Worm (Caenorhabditis elegans): ENCODE results near the gene F53A2.9.

The F53A2.9 gene

DNA sequence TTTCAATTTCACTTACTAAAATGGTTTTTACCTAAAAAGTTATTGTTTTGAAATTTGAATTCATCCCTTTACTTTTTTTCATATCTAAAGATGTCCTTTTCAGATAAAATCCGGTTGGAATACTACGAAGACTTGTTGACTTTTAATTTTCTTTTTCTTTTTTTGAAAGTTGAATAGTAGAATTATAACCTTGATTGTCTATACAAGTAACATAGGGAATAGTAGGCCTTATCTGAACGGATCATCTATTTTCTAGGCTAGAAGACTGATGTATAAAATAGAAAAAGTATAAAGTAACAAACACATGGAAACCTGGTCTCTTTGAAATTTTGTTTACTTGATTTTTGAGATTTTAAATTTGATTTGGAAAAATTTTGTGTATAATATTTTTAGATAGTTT lies 21.7 kb upstream of the F53A2.9 start:
- no peak for TF ChIP-seq nhr-120 (GFP tag; IDR thresholded peaks at IDR 0.05)
- no peak for TF ChIP-seq Y56A3A.18 (GFP tag; IDR thresholded peaks at IDR 0.05)

DNA sequence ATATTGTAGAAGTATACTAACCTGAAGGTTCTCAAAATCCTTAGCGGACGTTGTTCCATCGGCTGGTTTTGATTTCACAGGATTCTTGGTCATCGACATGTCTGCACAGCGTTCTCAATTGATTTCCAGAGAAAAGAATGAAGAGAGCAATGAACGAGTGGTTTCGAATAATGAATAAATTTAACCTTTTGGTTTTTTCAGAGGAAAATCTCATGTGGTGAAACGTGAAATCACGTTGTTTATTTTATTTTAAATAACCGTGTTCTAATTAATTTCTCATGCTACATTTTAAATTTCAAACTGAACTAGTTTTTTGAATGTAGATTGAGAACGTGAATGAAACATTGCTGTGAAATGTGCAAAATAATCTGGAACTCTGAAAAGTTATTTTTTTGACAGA lies 21.0 kb upstream of the F53A2.9 start, which contains the start of gene T03F6.6:
Gene T03F6.6 (minus strand): TSS at position 101 of the 400 bp plus-strand sequence.
- TF ChIP-seq B0019.2 (GFP tag; conservative IDR thresholded peaks at IDR 0.05), result no peak
- TF ChIP-seq egrh-3 (GFP tag; IDR thresholded peaks at IDR 0.05), result no peak
- TF ChIP-seq him-1 (tag; optimal IDR thresholded peaks at IDR 0.05), result no peak
- TF ChIP-seq F37B4.10 (GFP tag; IDR thresholded peaks at IDR 0.05), result no peak
- TF ChIP-seq F39B2.1 (GFP tag; IDR thresholded peaks at IDR 0.05), result no peak
- TF ChIP-seq pbrm-1 (GFP tag; IDR thresholded peaks at IDR 0.05), result no peak
- TF ChIP-seq T26A5.8 (tag; optimal IDR thresholded peaks at IDR 0.05), result no peak
- no peak for TF ChIP-seq lin-54 (GFP tag; optimal IDR thresholded peaks at IDR 0.05)
- no peak for TF ChIP-seq madf-8 (GFP tag; conservative IDR thresholded peaks at IDR 0.05)
- TF ChIP-seq unc-130 (GFP tag; optimal IDR thresholded peaks at IDR 0.05), result no peak
- TF ChIP-seq Y95B8A.8 (GFP tag; IDR thresholded peaks at IDR 0.05), result no peak
- no peak for TF ChIP-seq sea-2 (GFP tag; IDR thresholded peaks at IDR 0.05)
- no peak for TF ChIP-seq sdz-38 (tag; optimal IDR thresholded peaks at IDR 0.05)
- TF ChIP-seq atf-7 (tag; optimal IDR thresholded peaks at IDR 0.05), result no peak
- no peak for TF ChIP-seq xnd-1 (tag; optimal IDR thresholded peaks at IDR 0.05)
- no peak for TF ChIP-seq mes-4 (tag; optimal IDR thresholded peaks at IDR 0.05)

DNA sequence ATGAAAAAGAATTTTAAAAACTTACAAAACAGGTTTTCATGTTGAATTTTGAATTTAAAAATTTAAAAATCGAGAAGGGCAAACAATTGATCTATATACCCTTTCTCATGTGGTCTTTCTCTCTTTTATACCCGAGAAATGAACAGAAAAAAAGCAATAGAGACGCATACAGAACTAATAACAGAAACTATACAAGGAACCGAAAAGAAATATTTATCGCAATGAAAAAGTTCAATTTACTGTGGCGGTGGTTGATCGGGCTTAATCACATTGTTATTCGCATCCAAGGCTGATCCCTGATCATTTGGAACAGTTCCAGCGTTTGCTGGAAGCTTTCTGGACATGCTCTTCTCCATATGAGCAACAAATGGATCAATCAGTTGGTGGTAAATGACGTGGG lies 19.1 kb upstream of the F53A2.9 start, which contains the start of gene T03F6.10:
Gene T03F6.10 (minus strand): TSS at position 101 of the 400 bp plus-strand sequence.
- TF ChIP-seq nhr-179 (tag; optimal IDR thresholded peaks at IDR 0.05) (no peak), cebp-2 (GFP tag; IDR thresholded peaks at IDR 0.05) (0 out of 2 replicates have a peak, but pooled peaks have one; percentile 29)

DNA sequence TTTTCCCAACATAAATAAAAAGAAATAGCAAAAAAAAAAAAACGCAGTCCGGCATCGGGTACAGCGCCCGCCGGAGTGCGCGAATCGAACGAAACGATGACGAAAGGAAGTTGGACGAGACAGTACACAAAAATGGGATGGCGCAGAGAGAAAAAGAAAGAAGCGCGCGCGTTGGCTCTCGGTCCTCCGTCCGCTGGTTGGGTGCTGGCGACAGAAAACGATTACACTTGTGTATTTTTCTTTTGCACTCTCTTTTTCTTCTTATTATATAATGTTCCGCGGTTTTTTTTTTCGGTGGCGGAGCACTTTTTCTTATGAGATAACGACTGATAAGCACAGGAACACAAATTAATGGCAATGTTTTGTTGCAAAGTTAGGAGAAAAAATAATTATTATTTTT lies 18.1 kb upstream of the F53A2.9 start:
- peak; percentile 33 for TF ChIP-seq lin-54 (GFP tag; optimal IDR thresholded peaks at IDR 0.05)
- TF ChIP-seq mcd-1 (GFP tag; IDR thresholded peaks at IDR 0.05), result peak; percentile 49; the same call in 1 of the 2 replicates
- peak; percentile 72 for TF ChIP-seq K11D2.4 (GFP tag; IDR thresholded peaks at IDR 0.05)
- TF ChIP-seq dpl-1 (GFP tag; optimal IDR thresholded peaks at IDR 0.05), result no peak
- no peak for TF ChIP-seq B0261.1 (tag; optimal IDR thresholded peaks at IDR 0.05)
- TF ChIP-seq nhr-80 (tag; optimal IDR thresholded peaks at IDR 0.05), result peak; percentile 91
- no peak for TF ChIP-seq pha-4 (tag; optimal IDR thresholded peaks at IDR 0.05)
- TF ChIP-seq Y56A3A.18 (GFP tag; IDR thresholded peaks at IDR 0.05), result no peak
- TF ChIP-seq Y95B8A.8 (GFP tag; IDR thresholded peaks at IDR 0.05), result no peak
- TF ChIP-seq tbp1 (GFP tag; optimal IDR thresholded peaks at IDR 0.05), result peak; percentile 6
- TF ChIP-seq lin-40 (tag; optimal IDR thresholded peaks at IDR 0.05), result peak; percentile 64
- TF ChIP-seq cebp-1 (GFP tag; IDR thresholded peaks at IDR 0.05), result peak; percentile 23; the same call in 1 of the 2 replicates
- no peak for TF ChIP-seq cebp-1 (tag; optimal IDR thresholded peaks at IDR 0.05)
- no peak for TF ChIP-seq ceh-58 (GFP tag; IDR thresholded peaks at IDR 0.05)
- TF ChIP-seq sea-2 (GFP tag; IDR thresholded peaks at IDR 0.05), result no peak
- TF ChIP-seq hmg-1.2 (GFP tag; IDR thresholded peaks at IDR 0.05), result peak; percentile 91
- TF ChIP-seq ztf-18 (tag; optimal IDR thresholded peaks at IDR 0.05), result peak; percentile 61
- peak; percentile 71 for TF ChIP-seq attf-5 (GFP tag; optimal IDR thresholded peaks at IDR 0.05)
- peak in 1 of 3 experiments; percentile 53 for TF ChIP-seq lin-35 (GFP tag; optimal IDR thresholded peaks at IDR 0.05)
- peak; percentile 14 for TF ChIP-seq K12H6.12 (tag; optimal IDR thresholded peaks at IDR 0.05)
- TF ChIP-seq snpc-4 (GFP tag; optimal IDR thresholded peaks at IDR 0.05), result no peak
- peak in 1 of 4 experiments; percentile 15 for TF ChIP-seq snpc-4 (tag; optimal IDR thresholded peaks at IDR 0.05)
- TF ChIP-seq let-607 (tag; optimal IDR thresholded peaks at IDR 0.05), result peak in 1 of 2 experiments; percentile 52
- peak; percentile 71; the same call in 1 of the 2 replicates for TF ChIP-seq nfyb-1 (GFP tag; IDR thresholded peaks at IDR 0.05)
